Fruit fly (Drosophila melanogaster): ENCODE results near the gene Dora.

DNA sequence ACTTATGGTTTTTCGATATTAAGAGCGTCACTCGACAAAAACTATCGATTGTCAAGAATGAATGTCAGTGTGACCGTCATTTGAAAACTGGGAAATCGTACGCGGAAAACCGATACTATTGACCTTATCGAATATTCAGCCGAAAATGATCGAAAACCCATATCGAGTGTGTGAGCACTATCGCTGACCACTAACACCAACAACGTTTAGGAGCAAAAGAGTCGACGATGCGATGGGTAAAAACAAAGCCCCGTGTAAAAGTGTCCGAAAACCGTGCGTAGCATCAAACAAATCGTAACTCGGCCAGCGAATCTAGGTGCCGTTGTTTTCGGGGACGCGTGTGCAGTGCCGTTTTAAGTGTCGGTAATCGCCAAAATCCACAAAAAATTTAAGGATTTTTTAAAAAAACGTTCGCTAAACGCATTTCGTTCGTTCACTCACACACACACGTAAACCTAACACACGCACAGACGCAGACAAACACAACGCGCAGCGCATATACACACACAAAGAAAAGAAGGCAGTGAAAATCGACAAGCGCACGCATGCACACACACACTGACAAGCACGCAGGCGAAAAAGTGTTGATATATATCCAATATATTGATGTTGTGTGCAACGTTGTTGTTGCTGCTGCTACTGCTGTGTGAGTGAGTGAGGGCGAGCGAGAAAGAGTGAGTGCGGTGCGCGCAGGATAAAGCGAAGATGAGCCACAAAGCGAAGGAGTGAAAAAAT is at the start of gene Dora, which contains the start of gene CG7326:
- TF ChIP-seq CG11617 (GFP tag; optimal IDR thresholded peaks at IDR 0.05) (no peak), toe (GFP tag; optimal IDR thresholded peaks at IDR 0.05) (no peak), Mnt (GFP tag; optimal IDR thresholded peaks at IDR 0.05) (peak; percentile 19), ovo (GFP tag; optimal IDR thresholded peaks at IDR 0.05) (peak; percentile 12), Hr96 (GFP tag; optimal IDR thresholded peaks at IDR 0.05) (no peak), CG12768 (GFP tag; optimal IDR thresholded peaks at IDR 0.05) (no peak)
